Fruit fly (Drosophila melanogaster) whole organism, embryonic: ENCODE measurements around the gene CG31807.

Experiments
- Asciz ChIP-seq: fragments of 200-800 bp; sonication (Bioruptor generic); optimal IDR thresholded peaks from 2 replicates; lab custom pipeline; 2017; ENCODE audit warnings: missing biosample characterization, mild to moderate bottlenecking, missing genetic modification characterization, missing genetic modification reagents
- CG10366 ChIP-seq: fragments of 200-800 bp; sonication (Bioruptor generic); IDR thresholded peaks from 2 replicates; pipeline ENCODE4 v1.3.6; 2022; ENCODE audit warnings: missing biosample characterization, missing genetic modification characterization
- CG10462 ChIP-seq: fragments of 200-800 bp; sonication (Bioruptor generic); optimal IDR thresholded peaks from 2 replicates; lab custom pipeline; 2016; ENCODE audit warnings: missing biosample characterization, missing genetic modification characterization
- CG10565 ChIP-seq: fragments of 200-800 bp; sonication (Bioruptor generic); optimal IDR thresholded peaks from 3 replicates; lab custom pipeline; 2016; ENCODE audit warnings: missing biosample characterization, mild to moderate bottlenecking, missing genetic modification characterization
- CG10654 ChIP-seq: fragments of 200-800 bp; sonication (Bioruptor generic); optimal IDR thresholded peaks from 2 replicates; lab custom pipeline; 2016; ENCODE audit warnings: missing biosample characterization, missing genetic modification characterization
- CG12391 ChIP-seq: fragments of 200-800 bp; sonication (Bioruptor generic); optimal IDR thresholded peaks from 3 replicates; lab custom pipeline; 2018; ENCODE audit warnings: missing biosample characterization, mild to moderate bottlenecking, missing genetic modification characterization, moderate library complexity
- CG15073 ChIP-seq: fragments of 200-800 bp; sonication (Bioruptor generic); optimal IDR thresholded peaks from 2 replicates; lab custom pipeline; 2016; ENCODE audit warnings: missing biosample characterization, missing genetic modification characterization
- CG15601 ChIP-seq: fragments of 200-800 bp; sonication (Bioruptor generic); optimal IDR thresholded peaks from 3 replicates; lab custom pipeline; 2019; ENCODE audit warnings: missing biosample characterization, mild to moderate bottlenecking, missing genetic modification characterization, moderate library complexity
- CG15696 ChIP-seq: fragments of 200-800 bp; sonication (Bioruptor generic); optimal IDR thresholded peaks from 2 replicates; lab custom pipeline; 2019; ENCODE audit warnings: missing biosample characterization, mild to moderate bottlenecking, missing genetic modification characterization, moderate library complexity
- CG17186 ChIP-seq: fragments of 200-800 bp; sonication (Bioruptor generic); optimal IDR thresholded peaks from 3 replicates; lab custom pipeline; 2017; ENCODE audit warnings: missing biosample characterization, missing genetic modification reagents, missing genetic modification characterization
- CG33213 ChIP-seq: fragments of 200-800 bp; sonication (Bioruptor generic); optimal IDR thresholded peaks from 3 replicates; lab custom pipeline; 2016; ENCODE audit warnings: missing biosample characterization, missing genetic modification characterization
- CG6272 ChIP-seq: fragments of 200-800 bp; sonication (Bioruptor generic); IDR thresholded peaks from 2 replicates; pipeline ENCODE4 v1.3.6; 2022; ENCODE audit warnings: missing biosample characterization, missing genetic modification characterization
- CG6654 ChIP-seq: fragments of 200-800 bp; sonication (Bioruptor generic); optimal IDR thresholded peaks from 2 replicates; lab custom pipeline; 2017; ENCODE audit warnings: missing biosample characterization, mild to moderate bottlenecking, missing genetic modification characterization
- CG9437 ChIP-seq: fragments of 200-800 bp; sonication (Bioruptor generic); optimal IDR thresholded peaks from 2 replicates; lab custom pipeline; 2018; ENCODE audit warnings: missing biosample characterization, mild to moderate bottlenecking, missing genetic modification characterization
- CG9817 ChIP-seq: fragments of 200-800 bp; sonication (Bioruptor generic); optimal IDR thresholded peaks from 2 replicates; lab custom pipeline; 2018; ENCODE audit warnings: missing biosample characterization, mild to moderate bottlenecking, missing genetic modification characterization, moderate library complexity
- CoRest ChIP-seq: fragments of 200-800 bp; sonication (Bioruptor generic); optimal IDR thresholded peaks from 3 replicates; lab custom pipeline; 2018; ENCODE audit warnings: missing biosample characterization, mild to moderate bottlenecking, missing genetic modification characterization, moderate library complexity
- Drgx ChIP-seq: fragments of 200-800 bp; sonication (Bioruptor generic); IDR thresholded peaks from 2 replicates; pipeline ENCODE4 v1.3.6; 2022; ENCODE audit warnings: missing biosample characterization, missing genetic modification characterization
- E2f2 ChIP-seq: fragments of 200-800 bp; sonication (Bioruptor generic); IDR thresholded peaks from 2 replicates; pipeline ENCODE4 v1.3.6; 2022; ENCODE audit warnings: missing biosample characterization, missing genetic modification characterization
- GATAe ChIP-seq: fragments of 200-800 bp; sonication (Bioruptor generic); conservative IDR thresholded peaks from 2 replicates; pipeline ENCODE4 v1.3.6; 2022; ENCODE audit warnings: missing biosample characterization, missing genetic modification characterization
- H15 ChIP-seq: fragments of 200-800 bp; sonication (Bioruptor generic); IDR thresholded peaks from 3 replicates; pipeline ENCODE4 v1.3.6; 2022; ENCODE audit warnings: missing biosample characterization, missing genetic modification characterization
- Hmx ChIP-seq: fragments of 200-800 bp; sonication (Bioruptor generic); optimal IDR thresholded peaks from 2 replicates; lab custom pipeline; 2016; ENCODE audit warnings: missing biosample characterization, missing genetic modification characterization
- Lhr ChIP-seq: fragments of 200-800 bp; sonication (Bioruptor generic); optimal IDR thresholded peaks from 3 replicates; lab custom pipeline; 2017; ENCODE audit warnings: mild to moderate bottlenecking, missing biosample characterization, missing genetic modification reagents, missing genetic modification characterization
- Nf-YB ChIP-seq: fragments of 200-800 bp; sonication (Bioruptor generic); optimal IDR thresholded peaks from 3 replicates; lab custom pipeline; 2019; ENCODE audit warnings: missing biosample characterization, mild to moderate bottlenecking, missing genetic modification characterization, moderate library complexity
- Nf-YC ChIP-seq: fragments of 200-800 bp; optimal IDR thresholded peaks from 3 replicates; lab custom pipeline; 2019; ENCODE audit warnings: missing biosample characterization, mild to moderate bottlenecking, missing genetic modification characterization, moderate library complexity
- PHDP ChIP-seq: fragments of 200-800 bp; sonication (Bioruptor generic); optimal IDR thresholded peaks from 3 replicates; lab custom pipeline; 2018; ENCODE audit warnings: missing biosample characterization, mild to moderate bottlenecking, missing genetic modification characterization, moderate library complexity
- Rx ChIP-seq: fragments of 200-800 bp; sonication (Bioruptor generic); IDR thresholded peaks from 2 replicates; pipeline ENCODE4 v1.3.6; 2022; ENCODE audit warnings: missing biosample characterization, missing genetic modification characterization
- Ssrp ChIP-seq: fragments of 200-800 bp; sonication (Bioruptor generic); optimal IDR thresholded peaks from 2 replicates; lab custom pipeline; 2018; ENCODE audit warnings: missing biosample characterization, mild to moderate bottlenecking, missing genetic modification characterization, moderate library complexity
- YL-1 ChIP-seq: fragments of 200-800 bp; sonication (Bioruptor generic); optimal IDR thresholded peaks from 3 replicates; lab custom pipeline; 2017; ENCODE audit warnings: missing biosample characterization, mild to moderate bottlenecking, missing genetic modification characterization
- abd-A ChIP-seq: fragments of 200-800 bp; sonication (Bioruptor generic); optimal IDR thresholded peaks from 3 replicates; lab custom pipeline; 2019; ENCODE audit warnings: missing biosample characterization, mild to moderate bottlenecking, missing genetic modification characterization, moderate library complexity
- ac ChIP-seq: fragments of 200-800 bp; sonication (Bioruptor generic); optimal IDR thresholded peaks from 3 replicates; lab custom pipeline; 2017; ENCODE audit warnings: missing biosample characterization, mild to moderate bottlenecking, missing genetic modification characterization
- cad ChIP-seq: fragments of >200 bp; optimal IDR thresholded peaks from 2 replicates; lab custom pipeline; 2017; ENCODE audit warnings: missing biosample characterization, missing genetic modification characterization
- disco-r ChIP-seq: fragments of 200-800 bp; sonication (Bioruptor generic); optimal IDR thresholded peaks from 2 replicates; lab custom pipeline; 2016; ENCODE audit warnings: missing biosample characterization, missing genetic modification characterization
- fd102C ChIP-seq: fragments of 200-800 bp; sonication (Bioruptor generic); optimal IDR thresholded peaks from 2 replicates; lab custom pipeline; 2018; ENCODE audit warnings: missing biosample characterization, mild to moderate bottlenecking, missing genetic modification characterization, moderate library complexity
- gsb-n ChIP-seq: fragments of 200-800 bp; sonication (Bioruptor generic); optimal IDR thresholded peaks from 3 replicates; lab custom pipeline; 2018; ENCODE audit warnings: missing biosample characterization, mild to moderate bottlenecking, missing genetic modification characterization
- hkb ChIP-seq, 2 experiments: fragments of 200-800 bp in 1 of 2; fragments of >200 bp in 1 of 2; sonication (Bioruptor generic) in 1 of 2; IDR thresholded peaks in 1 of 2; optimal IDR thresholded peaks in 1 of 2; 2 replicates each; pipeline versions ENCODE4 v1.3.6 to Lab custom; 2017 to 2022; ENCODE audit warnings: missing biosample characterization in 1 of 2, missing genetic modification characterization in 1 of 2
- ken ChIP-seq: fragments of 200-800 bp; sonication (Bioruptor generic); IDR thresholded peaks from 3 replicates; pipeline ENCODE4 v1.3.6; 2022; ENCODE audit warnings: missing biosample characterization, missing genetic modification characterization
- lmd ChIP-seq: fragments of 200-800 bp; sonication (Bioruptor generic); IDR thresholded peaks from 2 replicates; pipeline ENCODE4 v1.3.6; 2022; ENCODE audit warnings: missing biosample characterization, missing genetic modification characterization
- mam ChIP-seq: fragments of 200-800 bp; sonication (Bioruptor generic); optimal IDR thresholded peaks from 3 replicates; lab custom pipeline; 2016; ENCODE audit warnings: missing biosample characterization, missing genetic modification characterization
- mirr ChIP-seq: fragments of 200-800 bp; sonication (Bioruptor generic); optimal IDR thresholded peaks from 3 replicates; lab custom pipeline; 2018; ENCODE audit warnings: missing biosample characterization, mild to moderate bottlenecking, missing genetic modification characterization
- nau ChIP-seq: fragments of 200-800 bp; sonication (Bioruptor generic); optimal IDR thresholded peaks from 3 replicates; lab custom pipeline; 2017; ENCODE audit warnings: missing biosample characterization, mild to moderate bottlenecking, missing genetic modification characterization, missing genetic modification reagents
- onecut ChIP-seq: fragments of 200-800 bp; sonication (Bioruptor generic); IDR thresholded peaks from 2 replicates; pipeline ENCODE4 v1.3.6; 2022; ENCODE audit warnings: missing biosample characterization, missing genetic modification characterization
- schlank ChIP-seq: fragments of 200-800 bp; sonication (Bioruptor generic); optimal IDR thresholded peaks from 2 replicates; lab custom pipeline; 2018; ENCODE audit warnings: missing biosample characterization, mild to moderate bottlenecking, missing genetic modification characterization
- sens ChIP-seq: fragments of 200-800 bp; sonication (Bioruptor generic); peaks from one replicate; lab custom pipeline; 2016; ENCODE audit warnings: missing biosample characterization, missing genetic modification characterization
- sim ChIP-seq: fragments of 200-800 bp; sonication (Bioruptor generic); IDR thresholded peaks from 2 replicates; pipeline ENCODE4 v1.3.6; 2022; ENCODE audit warnings: missing biosample characterization, missing genetic modification characterization
- vfl ChIP-seq: fragments of 200-800 bp; sonication (Bioruptor generic); optimal IDR thresholded peaks from 2 replicates; lab custom pipeline; 2016; ENCODE audit warnings: missing biosample characterization, missing genetic modification characterization

Gene CG31807

DNA sequence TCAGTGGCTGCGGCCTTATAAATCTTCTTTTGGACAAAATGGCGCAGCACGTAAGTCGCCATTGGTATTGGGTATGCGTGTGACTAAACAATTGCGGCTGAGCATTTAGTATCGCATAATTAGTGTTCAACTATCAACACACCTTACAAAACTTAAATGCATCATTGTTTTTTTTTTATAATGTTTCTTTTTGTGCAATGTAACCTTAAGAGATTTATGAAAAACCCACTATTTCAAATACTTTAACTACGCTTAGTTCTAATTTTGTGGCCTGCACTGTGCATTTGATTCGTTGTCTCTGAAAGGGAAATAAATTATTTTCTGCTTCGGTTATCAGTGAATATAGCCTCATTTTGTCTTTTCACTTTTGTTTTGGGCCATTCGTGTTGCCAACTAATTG lies 39.8 kb downstream of the CG31807 start (continued):
- TF ChIP-seq CG10565 (GFP tag; lab: Kevin White, UChicago): no peak
- TF ChIP-seq Nf-YB (GFP tag; lab: Kevin White, UChicago): peak; percentile 38
- TF ChIP-seq mirr (GFP tag; lab: Kevin White, UChicago): no peak
- peak; percentile 35; the same call in 1 of the 2 replicates for TF ChIP-seq onecut
- no peak for TF ChIP-seq CG6654 (GFP tag; lab: Kevin White, UChicago)
- peak; percentile 41 for TF ChIP-seq Ssrp (tag; lab: Kevin White, UChicago)
- peak; percentile 49 for TF ChIP-seq CG15696 (tag; lab: Kevin White, UChicago)
- TF ChIP-seq CG6272 (GFP tag; lab: Robert Waterston, UW): 0 out of 2 replicates have a peak, but pooled peaks have one; percentile 29
- TF ChIP-seq CoRest (tag; lab: Kevin White, UChicago): peak; percentile 62
- no peak for TF ChIP-seq CG15601 (tag; lab: Kevin White, UChicago)
- TF ChIP-seq disco-r (GFP tag; lab: Kevin White, UChicago): peak; percentile 21
- TF ChIP-seq Rx (GFP tag; lab: Robert Waterston, UW): no peak
- no peak for TF ChIP-seq schlank (tag; lab: Kevin White, UChicago)
- no peak for TF ChIP-seq hkb (optimal IDR thresholded peaks at IDR 0.05; lab: Kevin White, UChicago)
- TF ChIP-seq hkb (GFP tag; IDR thresholded peaks at IDR 0.05; lab: Robert Waterston, UW): peak; percentile 65
- peak; percentile 75 for TF ChIP-seq Asciz (GFP tag; lab: Kevin White, UChicago)
- no peak for TF ChIP-seq CG15073 (GFP tag; lab: Kevin White, UChicago)
- peak; percentile 25 for TF ChIP-seq CG10654 (GFP tag; lab: Kevin White, UChicago)
- TF ChIP-seq nau (GFP tag; lab: Kevin White, UChicago): peak; percentile 57
- no peak for TF ChIP-seq Lhr
- TF ChIP-seq fd102C (GFP tag; lab: Kevin White, UChicago): no peak
- TF ChIP-seq CG17186 (GFP tag; lab: Kevin White, UChicago): no peak
- peak; percentile 64; the same call in 1 of the 2 replicates for TF ChIP-seq sim (GFP tag; lab: Robert Waterston, UW)
- TF ChIP-seq YL-1 (GFP tag; lab: Kevin White, UChicago): no peak
- peak; percentile 48 for TF ChIP-seq CG9437 (GFP tag; lab: Kevin White, UChicago)
- peak; percentile 50 for TF ChIP-seq gsb-n (tag; lab: Kevin White, UChicago)

- TF ChIP-seq cad (GFP tag; lab: Kevin White, UChicago): peak; percentile 56
- TF ChIP-seq ac (GFP tag; lab: Kevin White, UChicago): peak; percentile 8
- TF ChIP-seq CG10654 (GFP tag; lab: Kevin White, UChicago): no peak
- TF ChIP-seq CG6654 (GFP tag; lab: Kevin White, UChicago): peak; percentile 88
- peak; percentile 46 for TF ChIP-seq sens
Measured at dm6 chr2L:16643445-16643844, 40.4 kb downstream of the CG31807 start.

- TF ChIP-seq Nf-YC (tag; lab: Kevin White, UChicago): no peak
- no peak for TF ChIP-seq CG9817 (tag; lab: Kevin White, UChicago)
- no peak for TF ChIP-seq GATAe (GFP tag; lab: Robert Waterston, UW)
- TF ChIP-seq mam (GFP tag; lab: Kevin White, UChicago): no peak
- no peak for TF ChIP-seq abd-A (tag; lab: Kevin White, UChicago)
- no peak for TF ChIP-seq CG12391 (tag; lab: Kevin White, UChicago)
- no peak for TF ChIP-seq CG10462 (GFP tag; lab: Kevin White, UChicago)
- TF ChIP-seq CG10366: no peak
- TF ChIP-seq hkb (optimal IDR thresholded peaks at IDR 0.05; lab: Kevin White, UChicago): no peak
- no peak for TF ChIP-seq hkb (GFP tag; IDR thresholded peaks at IDR 0.05; lab: Robert Waterston, UW)
- no peak for TF ChIP-seq Drgx (GFP tag; lab: Robert Waterston, UW)
- no peak for TF ChIP-seq E2f2 (GFP tag; lab: Robert Waterston, UW)
- TF ChIP-seq ken: no peak
- TF ChIP-seq Hmx (GFP tag; lab: Kevin White, UChicago): no peak
- TF ChIP-seq CG33213 (GFP tag; lab: Kevin White, UChicago): no peak
- no peak for TF ChIP-seq vfl (GFP tag; lab: Kevin White, UChicago)
- no peak for TF ChIP-seq PHDP
- no peak for TF ChIP-seq H15 (GFP tag; lab: Robert Waterston, UW)
- TF ChIP-seq lmd: no peak
Measured at dm6 chr2L:16640846-16641245, 43.0 kb downstream of the CG31807 start.
